Worm (Caenorhabditis elegans): ENCODE measurements around the gene T23F4.2.
A peak's percentile ranks its signal among the peaks of the same experiment; 100 is the strongest.

Gene T23F4.2

ce11 chrII:1134314-1135108 lies 28.9 kb upstream of the T23F4.2 start (continued):
- peak; percentile 79 for TF ChIP-seq B0019.2 (GFP tag; conservative IDR thresholded peaks at IDR 0.05)
- TF ChIP-seq hsf-1 (GFP tag; IDR thresholded peaks at IDR 0.05) = peak; percentile 90

- TF ChIP-seq F57A8.1 (GFP tag; optimal IDR thresholded peaks at IDR 0.05) = no peak
- TF ChIP-seq C17E4.6 (GFP tag; IDR thresholded peaks at IDR 0.05) = no peak
- no peak for TF ChIP-seq nhr-120 (GFP tag; IDR thresholded peaks at IDR 0.05)
- no peak for TF ChIP-seq unc-62 (GFP tag; optimal IDR thresholded peaks at IDR 0.05)
Measured at ce11 chrII:1136485-1136884, 26.9 kb upstream of the T23F4.2 start, which contains the start of gene pod-2. Gene pod-2 (plus strand): TSS chrII:1136785.

DNA sequence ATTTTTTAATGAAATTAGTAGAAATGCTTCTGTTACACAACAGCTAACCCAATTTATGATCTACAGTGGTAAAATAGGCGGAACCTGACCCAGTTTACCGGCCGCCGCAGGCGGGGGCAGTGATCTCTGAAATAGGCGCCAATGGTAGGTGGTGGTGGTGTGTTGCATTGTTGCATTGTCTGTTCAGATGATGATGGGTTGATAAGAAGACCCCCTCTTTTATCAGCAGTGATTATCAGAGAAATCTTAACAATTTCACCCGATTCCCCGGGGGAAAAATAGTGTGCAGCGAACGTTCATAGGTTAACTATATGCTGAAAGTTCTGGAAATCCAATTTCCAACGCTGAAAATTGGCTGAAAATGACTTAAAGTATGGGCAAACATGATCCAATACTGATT lies 24.8 kb upstream of the T23F4.2 start:
- TF ChIP-seq Y53G8AR.9 (GFP tag; conservative IDR thresholded peaks at IDR 0.05) = no peak
- 0 out of 2 replicates have a peak, but pooled peaks have one; percentile 12 for TF ChIP-seq mcd-1 (GFP tag; IDR thresholded peaks at IDR 0.05)
- TF ChIP-seq nhr-80 (tag; optimal IDR thresholded peaks at IDR 0.05) = peak; percentile 55
- no peak for TF ChIP-seq bed-2 (GFP tag; IDR thresholded peaks at IDR 0.05)
- peak; percentile 9; the same call in 1 of the 2 replicates for TF ChIP-seq dox-1 (GFP tag; IDR thresholded peaks at IDR 0.05)

DNA sequence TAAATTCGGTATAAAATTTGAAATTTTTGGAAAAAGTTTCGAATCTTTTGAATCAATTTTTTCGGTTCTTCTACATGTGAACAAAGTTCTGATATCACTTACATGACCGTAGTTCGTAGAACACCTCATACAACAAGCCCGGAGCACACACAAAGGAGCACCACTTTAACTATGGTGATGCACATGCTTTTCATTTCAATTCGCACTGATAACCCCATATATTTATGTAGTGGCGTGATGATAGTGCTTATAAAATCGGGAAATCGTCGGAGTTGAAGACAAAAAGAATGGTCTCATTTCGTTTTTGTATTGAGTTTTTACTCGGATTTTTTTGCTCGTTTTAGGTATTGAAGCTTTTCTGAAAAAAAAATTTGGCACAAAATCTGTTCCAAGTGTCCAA lies 22.7 kb upstream of the T23F4.2 start, which contains the start of gene W09B6.4:
W09B6.4 (minus strand) TSS at position 151 of the 400 bp plus-strand sequence.
- TF ChIP-seq nhr-80 (tag; optimal IDR thresholded peaks at IDR 0.05) = peak; percentile 58
- TF ChIP-seq pbrm-1 (GFP tag; IDR thresholded peaks at IDR 0.05) = no peak

- TF ChIP-seq F49E8.2 (tag; optimal IDR thresholded peaks at IDR 0.05; ENCODE audit: insufficient read depth) = no peak
- no peak for TF ChIP-seq ceh-58 (GFP tag; IDR thresholded peaks at IDR 0.05)
- TF ChIP-seq nfyb-1 (GFP tag; IDR thresholded peaks at IDR 0.05) = no peak
- peak; percentile 32; the same call in 1 of the 2 replicates for TF ChIP-seq B0336.3 (GFP tag; IDR thresholded peaks at IDR 0.05)
- TF ChIP-seq Y53G8AR.9 (GFP tag; conservative IDR thresholded peaks at IDR 0.05) = 0 out of 2 replicates have a peak, but pooled peaks have one; percentile 37
- no peak for TF ChIP-seq attf-6 (GFP tag; IDR thresholded peaks at IDR 0.05)
- TF ChIP-seq ets-4 (GFP tag; optimal IDR thresholded peaks at IDR 0.05) = no peak
- no peak for TF ChIP-seq bed-2 (GFP tag; IDR thresholded peaks at IDR 0.05)
- 0 out of 2 replicates have a peak, but pooled peaks have one; percentile 5 for TF ChIP-seq mcd-1 (GFP tag; IDR thresholded peaks at IDR 0.05)
- no peak for TF ChIP-seq Y95B8A.8 (GFP tag; IDR thresholded peaks at IDR 0.05)
- TF ChIP-seq ZK185.1 (tag; optimal IDR thresholded peaks at IDR 0.05; ENCODE audit: poor library complexity, severe bottlenecking) = no peak
- no peak for TF ChIP-seq repo-1 (tag; optimal IDR thresholded peaks at IDR 0.05)
- no peak for TF ChIP-seq ztf-22 (GFP tag; optimal IDR thresholded peaks at IDR 0.05)
- no peak for TF ChIP-seq ceh-40 (GFP tag; IDR thresholded peaks at IDR 0.05)
- TF ChIP-seq ztf-26 (tag; optimal IDR thresholded peaks at IDR 0.05) = peak; percentile 20
- TF ChIP-seq lag-1 (GFP tag; IDR thresholded peaks at IDR 0.05) = no peak
- no peak for TF ChIP-seq sptf-2 (GFP tag; optimal IDR thresholded peaks at IDR 0.05)
- no peak for TF ChIP-seq ztf-28 (GFP tag; IDR thresholded peaks at IDR 0.05)
- TF ChIP-seq F39B2.1 (GFP tag; IDR thresholded peaks at IDR 0.05) = no peak
- TF ChIP-seq C17E4.6 (GFP tag; IDR thresholded peaks at IDR 0.05) = no peak
- no peak for TF ChIP-seq C06A6.2 (GFP tag; conservative IDR thresholded peaks at IDR 0.05)
- TF ChIP-seq dpff-1 (tag; optimal IDR thresholded peaks at IDR 0.05) = no peak
- TF ChIP-seq T26A5.8 (tag; optimal IDR thresholded peaks at IDR 0.05) = no peak
- no peak for TF ChIP-seq lin-54 (GFP tag; optimal IDR thresholded peaks at IDR 0.05)
- TF ChIP-seq lin-40 (tag; optimal IDR thresholded peaks at IDR 0.05) = no peak
- TF ChIP-seq zfh-2 (GFP tag; conservative IDR thresholded peaks at IDR 0.05) = peak; percentile 85
- no peak for TF ChIP-seq F57A8.1 (GFP tag; optimal IDR thresholded peaks at IDR 0.05)
- no peak for TF ChIP-seq ccch-3 (GFP tag; optimal IDR thresholded peaks at IDR 0.05)
- TF ChIP-seq hmg-20 (GFP tag; IDR thresholded peaks at IDR 0.05) = no peak
- TF ChIP-seq snpc-1.3 (tag; optimal IDR thresholded peaks at IDR 0.05; ENCODE audit: insufficient read depth) = no peak
Measured at ce11 chrII:1141720-1142574, 21.4 kb upstream of the T23F4.2 start.
